Worm (Caenorhabditis elegans) whole organism, L3 larva: ENCODE measurements around the gene tag-52.

Experiments used
- R02D3.7 ChIP-seq: fragments of 150-350 bp; optimal IDR thresholded peaks from 2 replicates; lab custom pipeline; 2014; ENCODE audit warnings: missing biosample characterization, missing genetic modification characterization
- ZK546.5 ChIP-seq: sonication (generic microtip); optimal IDR thresholded peaks from 2 replicates; lab custom pipeline; 2017; ENCODE audit warnings: missing biosample characterization, missing genetic modification characterization
- aly-2 ChIP-seq: fragments of 150-350 bp; optimal IDR thresholded peaks from 2 replicates; lab custom pipeline; 2014; ENCODE audit warnings: missing biosample characterization, missing genetic modification characterization
- ama-1 ChIP-seq: fragments of 150-350 bp; optimal IDR thresholded peaks from 2 replicates; lab custom pipeline; 2018
- ceh-16 ChIP-seq: sonication (generic microtip); optimal IDR thresholded peaks from 2 replicates; lab custom pipeline; 2017; ENCODE audit warnings: missing biosample characterization, missing genetic modification characterization
- ceh-28 ChIP-seq: fragments of 150-350 bp; optimal IDR thresholded peaks from 2 replicates; lab custom pipeline; 2014; ENCODE audit warnings: missing biosample characterization, missing genetic modification reagents, missing genetic modification characterization
- ceh-82 ChIP-seq: fragments of 150-350 bp; optimal IDR thresholded peaks from 2 replicates; lab custom pipeline; 2014; ENCODE audit warnings: missing biosample characterization, missing genetic modification characterization
- ceh-9 ChIP-seq: sonication (generic microtip); optimal IDR thresholded peaks from 2 replicates; lab custom pipeline; 2018; ENCODE audit warnings: missing biosample characterization, missing genetic modification characterization
- egl-27 ChIP-seq: sonication (generic microtip); optimal IDR thresholded peaks from 4 replicates; lab custom pipeline; 2017; ENCODE audit warnings: missing biosample characterization, missing genetic modification reagents, missing genetic modification characterization
- egl-5 ChIP-seq: fragments of 150-350 bp; optimal IDR thresholded peaks from 2 replicates; lab custom pipeline; 2017; ENCODE audit warnings: missing biosample characterization, missing genetic modification reagents, missing genetic modification characterization, inconsistent platforms
- elt-1 ChIP-seq: fragments of 150-350 bp; optimal IDR thresholded peaks from 2 replicates; lab custom pipeline; 2014; ENCODE audit warnings: missing biosample characterization, missing genetic modification characterization
- elt-2 ChIP-seq: sonication (generic microtip); optimal IDR thresholded peaks from 2 replicates; lab custom pipeline; 2016; ENCODE audit warnings: missing genetic modification reagents, mild to moderate bottlenecking, missing genetic modification characterization, missing compliant biosample characterization
- elt-3 ChIP-seq, 3 experiments: fragments of 150-350 bp in 1 of 3; sonication (generic microtip) in 2 of 3; optimal IDR thresholded peaks; 2 replicates in 2 of 3; 4 replicates in 1 of 3; lab custom pipeline; 2014 to 2017; ENCODE audit warnings: missing biosample characterization in 3 of 3, missing genetic modification characterization in 3 of 3
- eor-1 ChIP-seq, 2 experiments: fragments of 150-350 bp; optimal IDR thresholded peaks; 2 replicates each; lab custom pipeline; 2014 to 2018; ENCODE audit warnings: missing biosample characterization in 2 of 2, missing genetic modification characterization in 2 of 2
- fkh-10 ChIP-seq: sonication (generic microtip); optimal IDR thresholded peaks from 2 replicates; lab custom pipeline; 2017; ENCODE audit warnings: missing biosample characterization, missing genetic modification reagents, missing genetic modification characterization
- fos-1 ChIP-seq: fragments of 150-350 bp; optimal IDR thresholded peaks from 2 replicates; lab custom pipeline; 2014; ENCODE audit warnings: missing biosample characterization, missing genetic modification characterization
- hmg-11 ChIP-seq: sonication (generic microtip); optimal IDR thresholded peaks from 2 replicates; lab custom pipeline; 2016; ENCODE audit warnings: missing genetic modification characterization, missing compliant biosample characterization
- jun-1 ChIP-seq: fragments of 150-350 bp; optimal IDR thresholded peaks from 2 replicates; lab custom pipeline; 2014; ENCODE audit warnings: missing biosample characterization, missing genetic modification reagents, missing genetic modification characterization
- lin-15B ChIP-seq: fragments of 150-350 bp; optimal IDR thresholded peaks from 2 replicates; lab custom pipeline; 2014; ENCODE audit warnings: missing biosample characterization, missing genetic modification characterization
- lin-39 ChIP-seq: fragments of 150-350 bp; optimal IDR thresholded peaks from 2 replicates; lab custom pipeline; 2018; ENCODE audit warnings: missing biosample characterization, missing genetic modification reagents, missing genetic modification characterization
- lsy-12 ChIP-seq: sonication (generic microtip); optimal IDR thresholded peaks from 2 replicates; lab custom pipeline; 2016; ENCODE audit warnings: mild to moderate bottlenecking, missing genetic modification characterization, missing compliant biosample characterization
- mdl-1 ChIP-seq: fragments of 150-350 bp; optimal IDR thresholded peaks from 2 replicates; lab custom pipeline; 2014; ENCODE audit warnings: missing biosample characterization, missing genetic modification characterization
- mml-1 ChIP-seq: fragments of 150-350 bp; sonication (generic microtip); optimal IDR thresholded peaks from 3 replicates; lab custom pipeline; 2014; ENCODE audit warnings: missing biosample characterization, missing genetic modification characterization
- nfya-1 ChIP-seq: sonication (generic microtip); optimal IDR thresholded peaks from 2 replicates; lab custom pipeline; 2017; ENCODE audit warnings: missing genetic modification characterization, mild to moderate bottlenecking, missing compliant biosample characterization, antibody characterized with exemption, moderate library complexity; ENCODE audit not compliant: insufficient read depth
- nhr-11 ChIP-seq: fragments of 150-350 bp; optimal IDR thresholded peaks from 2 replicates; lab custom pipeline; 2014; ENCODE audit warnings: missing biosample characterization, missing genetic modification characterization
- nhr-12 ChIP-seq: fragments of 150-350 bp; optimal IDR thresholded peaks from 2 replicates; lab custom pipeline; 2014; ENCODE audit warnings: missing biosample characterization, missing genetic modification characterization
- nhr-23 ChIP-seq: fragments of 150-350 bp; optimal IDR thresholded peaks from 2 replicates; lab custom pipeline; 2014; ENCODE audit warnings: missing biosample characterization, missing genetic modification reagents, missing genetic modification characterization
- nhr-237 ChIP-seq: fragments of 150-350 bp; optimal IDR thresholded peaks from 2 replicates; lab custom pipeline; 2014; ENCODE audit warnings: missing biosample characterization, missing genetic modification characterization
- nhr-25 ChIP-seq: sonication (generic microtip); optimal IDR thresholded peaks from 2 replicates; lab custom pipeline; 2017; ENCODE audit warnings: missing biosample characterization, missing genetic modification characterization
- nhr-28 ChIP-seq: fragments of 150-350 bp; optimal IDR thresholded peaks from 2 replicates; lab custom pipeline; 2014; ENCODE audit warnings: missing biosample characterization, missing genetic modification characterization
- nhr-43 ChIP-seq: sonication (generic microtip); optimal IDR thresholded peaks from 2 replicates; lab custom pipeline; 2016; ENCODE audit warnings: mild to moderate bottlenecking, missing genetic modification characterization, missing compliant biosample characterization; ENCODE audit not compliant: poor library complexity, severe bottlenecking
- nhr-67 ChIP-seq: fragments of 150-350 bp; optimal IDR thresholded peaks from 2 replicates; lab custom pipeline; 2014; ENCODE audit warnings: missing biosample characterization, missing genetic modification characterization
- nhr-76 ChIP-seq: fragments of 150-350 bp; sonication (generic microtip); optimal IDR thresholded peaks from 5 replicates; lab custom pipeline; 2014; ENCODE audit warnings: missing biosample characterization, missing genetic modification characterization
- nhr-77 ChIP-seq: fragments of 150-350 bp; optimal IDR thresholded peaks from 2 replicates; lab custom pipeline; 2014; ENCODE audit warnings: missing biosample characterization, missing genetic modification characterization
- pha-4 ChIP-seq: fragments of 150-350 bp; optimal IDR thresholded peaks from 2 replicates; lab custom pipeline; 2014; ENCODE audit warnings: missing biosample characterization, missing genetic modification reagents, missing genetic modification characterization
- pqm-1 ChIP-seq: fragments of 150-350 bp; optimal IDR thresholded peaks from 2 replicates; lab custom pipeline; 2017; ENCODE audit warnings: missing biosample characterization, missing genetic modification characterization, inconsistent platforms
- sea-2 ChIP-seq: fragments of 150-350 bp; sonication (generic microtip); optimal IDR thresholded peaks from 4 replicates; lab custom pipeline; 2014; ENCODE audit warnings: missing biosample characterization, missing genetic modification reagents, missing genetic modification characterization
- skn-1 ChIP-seq: fragments of 150-350 bp; optimal IDR thresholded peaks from 2 replicates; lab custom pipeline; 2014; ENCODE audit warnings: missing biosample characterization, missing genetic modification characterization
- snpc-4 ChIP-seq: fragments of 150-350 bp; optimal IDR thresholded peaks from 2 replicates; lab custom pipeline; 2014; ENCODE audit warnings: missing biosample characterization, missing genetic modification characterization
- tbx-2 ChIP-seq: sonication (generic microtip); optimal IDR thresholded peaks from 2 replicates; lab custom pipeline; 2016; ENCODE audit warnings: mild to moderate bottlenecking, missing genetic modification characterization, missing compliant biosample characterization
- unc-39 ChIP-seq: sonication (generic microtip); optimal IDR thresholded peaks from 4 replicates; lab custom pipeline; 2017; ENCODE audit warnings: missing biosample characterization, missing genetic modification characterization
- unc-62 ChIP-seq: fragments of 150-350 bp; sonication (generic microtip); optimal IDR thresholded peaks from 4 replicates; lab custom pipeline; 2014; ENCODE audit warnings: missing biosample characterization, missing genetic modification reagents, missing genetic modification characterization
- zag-1 ChIP-seq: fragments of 150-350 bp; optimal IDR thresholded peaks from 2 replicates; lab custom pipeline; 2014; ENCODE audit warnings: missing biosample characterization, missing genetic modification characterization
- ztf-4 ChIP-seq: fragments of 150-350 bp; optimal IDR thresholded peaks from 2 replicates; lab custom pipeline; 2014; ENCODE audit warnings: missing biosample characterization, missing genetic modification characterization

Gene tag-52

ce11 chrX:3678507-3679175 lies at the start of gene tag-52:
tag-52 (minus strand) TSS chrX:3678557.
- TF ChIP-seq ceh-9 (tag; lab: Kevin White, UChicago), result no peak
- no peak for TF ChIP-seq aly-2 (tag; lab: Kevin White, UChicago)
- TF ChIP-seq nhr-43, result peak; percentile 9
- no peak for TF ChIP-seq ceh-16 (tag; lab: Kevin White, UChicago)
- TF ChIP-seq nhr-23, result no peak
- TF ChIP-seq nhr-237 (tag; lab: Kevin White, UChicago), result no peak
- TF ChIP-seq elt-3 (tag; optimal IDR thresholded peaks at IDR 0.05; lab: Kevin White, UChicago), result no peak
- no peak for TF ChIP-seq snpc-4 (tag; lab: Kevin White, UChicago)
- TF ChIP-seq fos-1 (tag; lab: Kevin White, UChicago), result no peak
- no peak for TF ChIP-seq mml-1 (tag; lab: Kevin White, UChicago)
- TF ChIP-seq unc-39 (tag; lab: Kevin White, UChicago), result no peak
- peak; percentile 41 for TF ChIP-seq pha-4 (tag; lab: Kevin White, UChicago)
- no peak for TF ChIP-seq egl-27
- TF ChIP-seq eor-1 (tag; optimal IDR thresholded peaks at IDR 0.05; lab: Kevin White, UChicago), result no peak
- TF ChIP-seq nhr-77, result no peak
- no peak for TF ChIP-seq ZK546.5 (tag; lab: Kevin White, UChicago)
- peak; percentile 50 for TF ChIP-seq elt-1
- TF ChIP-seq ztf-4 (tag; lab: Kevin White, UChicago), result no peak
- TF ChIP-seq nhr-11, result no peak
- TF ChIP-seq nhr-28 (tag; lab: Kevin White, UChicago), result no peak
- TF ChIP-seq jun-1 (tag; lab: Kevin White, UChicago), result peak; percentile 50
- no peak for TF ChIP-seq ama-1 (lab: Kevin White, UChicago)
- TF ChIP-seq lin-15B (tag; lab: Kevin White, UChicago), result peak; percentile 32
- no peak for TF ChIP-seq R02D3.7
- TF ChIP-seq lsy-12 (tag; lab: Kevin White, UChicago), result peak; percentile 47
- no peak for TF ChIP-seq nhr-12 (tag; lab: Kevin White, UChicago)
- peak; percentile 31 for TF ChIP-seq nfya-1 (tag; lab: Kevin White, UChicago)
- no peak for TF ChIP-seq hmg-11
- peak; percentile 67 for TF ChIP-seq pqm-1 (tag; lab: Kevin White, UChicago)
- TF ChIP-seq ceh-82 (tag; lab: Kevin White, UChicago), result no peak
- TF ChIP-seq ceh-28 (tag; lab: Kevin White, UChicago), result no peak
- no peak for TF ChIP-seq unc-62 (GFP tag; lab: Kevin White, UChicago)
- no peak for TF ChIP-seq sea-2
- TF ChIP-seq nhr-25 (tag; lab: Kevin White, UChicago), result peak; percentile 8
- TF ChIP-seq nhr-76 (tag; lab: Kevin White, UChicago), result no peak
- peak; percentile 53 for TF ChIP-seq lin-39 (tag; lab: Kevin White, UChicago)
- TF ChIP-seq skn-1 (tag; lab: Kevin White, UChicago), result peak; percentile 46
- TF ChIP-seq elt-2 (tag; lab: Kevin White, UChicago), result peak; percentile 86
- TF ChIP-seq mdl-1 (tag; lab: Kevin White, UChicago), result no peak
- no peak for TF ChIP-seq nhr-67 (tag; lab: Kevin White, UChicago)
- TF ChIP-seq fkh-10 (GFP tag; lab: Kevin White, UChicago), result no peak
- peak; percentile 63 for TF ChIP-seq egl-5 (tag; lab: Kevin White, UChicago)

- TF ChIP-seq eor-1 (tag; optimal IDR thresholded peaks at IDR 0.05; lab: Kevin White, UChicago), result no peak
- TF ChIP-seq zag-1, result no peak
- no peak for TF ChIP-seq unc-62 (GFP tag; lab: Kevin White, UChicago)
- no peak for TF ChIP-seq R02D3.7
- TF ChIP-seq nfya-1 (tag; lab: Kevin White, UChicago), result no peak
- no peak for TF ChIP-seq tbx-2
Observed at ce11 chrX:3727274-3727673, 48.9 kb upstream of the tag-52 start, which contains the start of gene nlp-1. nlp-1 (plus strand) TSS chrX:3727574.
